Worm (Caenorhabditis elegans) whole organism, L2 larva: ENCODE data around the gene F11D11.4.

ENCODE experiments used
- R02D3.7 ChIP-seq: fragments of 150-350 bp; optimal IDR thresholded peaks from 2 replicates; lab custom pipeline; 2014; ENCODE audit warnings: missing biosample characterization, missing genetic modification characterization
- Y55F3AM.14 ChIP-seq: fragments of 200-800 bp; sonication (Bioruptor generic); optimal IDR thresholded peaks from 2 replicates; lab custom pipeline; 2018; ENCODE audit warnings: mild to moderate bottlenecking, missing genetic modification characterization, missing compliant biosample characterization
- aly-2 ChIP-seq: fragments of 150-350 bp; optimal IDR thresholded peaks from 2 replicates; lab custom pipeline; 2014; ENCODE audit warnings: missing biosample characterization, missing genetic modification characterization
- egl-27 ChIP-seq: sonication (generic microtip); optimal IDR thresholded peaks from 3 replicates; lab custom pipeline; 2017; ENCODE audit warnings: missing biosample characterization, missing genetic modification reagents, missing genetic modification characterization
- elt-1 ChIP-seq: fragments of 150-350 bp; optimal IDR thresholded peaks from 2 replicates; lab custom pipeline; 2014; ENCODE audit warnings: missing biosample characterization, missing genetic modification characterization
- lin-13 ChIP-seq: fragments of 150-350 bp; optimal IDR thresholded peaks from 2 replicates; lab custom pipeline; 2014; ENCODE audit warnings: missing biosample characterization, missing genetic modification reagents, missing genetic modification characterization
- mdl-1 ChIP-seq, 2 experiments: fragments of 150-350 bp in 1 of 2; sonication (generic microtip) in 1 of 2; optimal IDR thresholded peaks; 2 replicates each; lab custom pipeline; 2017; ENCODE audit warnings: missing biosample characterization in 2 of 2, missing genetic modification characterization in 2 of 2
- nhr-11 ChIP-seq: fragments of 150-350 bp; optimal IDR thresholded peaks from 2 replicates; lab custom pipeline; 2014; ENCODE audit warnings: missing biosample characterization, missing genetic modification characterization
- nhr-77 ChIP-seq: fragments of 150-350 bp; optimal IDR thresholded peaks from 2 replicates; lab custom pipeline; 2014; ENCODE audit warnings: missing biosample characterization, missing genetic modification characterization
- unc-62 ChIP-seq: fragments of 150-350 bp; optimal IDR thresholded peaks from 2 replicates; lab custom pipeline; 2014; ENCODE audit warnings: missing biosample characterization, missing genetic modification reagents, missing genetic modification characterization
- zag-1 ChIP-seq: fragments of 150-350 bp; optimal IDR thresholded peaks from 2 replicates; lab custom pipeline; 2014; ENCODE audit warnings: missing biosample characterization, missing genetic modification characterization

DNA sequence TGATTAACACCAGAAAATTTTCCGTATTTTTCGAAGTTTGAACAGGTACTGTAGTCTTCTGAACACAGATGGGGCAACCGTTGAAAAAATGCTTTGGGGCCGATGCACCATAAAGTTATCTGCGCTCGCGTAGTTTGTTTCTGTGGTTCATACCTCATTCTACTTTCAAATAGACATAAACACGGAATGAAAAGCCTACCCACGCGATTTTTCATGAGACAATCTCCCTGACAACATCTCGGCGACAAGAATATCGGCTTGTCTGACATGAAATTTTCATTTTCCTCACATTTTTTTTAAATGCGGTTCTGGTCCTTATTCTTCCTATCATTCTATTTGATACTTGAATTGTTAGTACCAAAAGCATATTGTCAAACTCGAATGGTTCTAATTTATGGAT, 11.6 kb downstream of the F11D11.4 start, which contains the start of gene clec-257:
- TF ChIP-seq nhr-11: no peak
- TF ChIP-seq aly-2: no peak
- TF ChIP-seq elt-1: no peak
- no peak for TF ChIP-seq egl-27 (tag; lab: Kevin White, UChicago)
- no peak for TF ChIP-seq nhr-77
- TF ChIP-seq lin-13 (GFP tag; lab: Kevin White, UChicago): no peak
- no peak for TF ChIP-seq R02D3.7 (tag; lab: Kevin White, UChicago)
- TF ChIP-seq mdl-1 (tag; optimal IDR thresholded peaks at IDR 0.05; lab: Kevin White, UChicago): no peak
- no peak for TF ChIP-seq Y55F3AM.14 (GFP tag; lab: Kevin White, UChicago)
- no peak for TF ChIP-seq zag-1 (tag; lab: Kevin White, UChicago)
- no peak for TF ChIP-seq unc-62 (GFP tag; lab: Kevin White, UChicago)
